Worm (Caenorhabditis elegans) whole organism, L2 larva: ENCODE results near the gene cnc-5.

ENCODE experiments used
- C34F6.9 ChIP-seq: fragments of 150-350 bp; optimal IDR thresholded peaks from 2 replicates; lab custom pipeline; 2014; ENCODE audit warnings: missing biosample characterization, missing genetic modification characterization
- F13H6.1 ChIP-seq: sonication (generic microtip); optimal IDR thresholded peaks from 2 replicates; lab custom pipeline; 2016; ENCODE audit warnings: missing genetic modification characterization, missing compliant biosample characterization
- Y55F3AM.14 ChIP-seq: fragments of 200-800 bp; sonication (Bioruptor generic); optimal IDR thresholded peaks from 2 replicates; lab custom pipeline; 2018; ENCODE audit warnings: mild to moderate bottlenecking, missing genetic modification characterization, missing compliant biosample characterization
- ZK546.5 ChIP-seq: sonication (generic microtip); optimal IDR thresholded peaks from 2 replicates; lab custom pipeline; 2017; ENCODE audit warnings: missing biosample characterization, missing genetic modification characterization
- alr-1 ChIP-seq: fragments of 150-350 bp; optimal IDR thresholded peaks from 2 replicates; lab custom pipeline; 2014; ENCODE audit warnings: missing biosample characterization, missing genetic modification characterization
- ama-1 ChIP-seq: fragments of 150-350 bp; optimal IDR thresholded peaks from 2 replicates; lab custom pipeline; 2018; ENCODE audit warnings: inconsistent platforms
- egl-27 ChIP-seq: sonication (generic microtip); optimal IDR thresholded peaks from 3 replicates; lab custom pipeline; 2017; ENCODE audit warnings: missing biosample characterization, missing genetic modification reagents, missing genetic modification characterization
- elt-1 ChIP-seq: fragments of 150-350 bp; optimal IDR thresholded peaks from 2 replicates; lab custom pipeline; 2014; ENCODE audit warnings: missing biosample characterization, missing genetic modification characterization
- elt-3 ChIP-seq: sonication (generic microtip); optimal IDR thresholded peaks from 2 replicates; lab custom pipeline; 2017; ENCODE audit warnings: missing biosample characterization, missing genetic modification characterization
- fos-1 ChIP-seq: fragments of 150-350 bp; optimal IDR thresholded peaks from 2 replicates; lab custom pipeline; 2014; ENCODE audit warnings: missing biosample characterization, missing genetic modification characterization
- lin-11 ChIP-seq: fragments of 150-350 bp; sonication (generic microtip); optimal IDR thresholded peaks from 2 replicates; lab custom pipeline; 2014; ENCODE audit warnings: missing biosample characterization, missing genetic modification characterization, inconsistent platforms, mixed read lengths
- lin-39 ChIP-seq: fragments of 150-350 bp; optimal IDR thresholded peaks from 2 replicates; lab custom pipeline; 2014; ENCODE audit warnings: missing biosample characterization, missing genetic modification reagents, missing genetic modification characterization
- lsy-2 ChIP-seq, 2 experiments: fragments of 150-350 bp in 1 of 2; sonication (generic microtip) in 1 of 2; optimal IDR thresholded peaks; 2 replicates each; lab custom pipeline; 2014 to 2017; ENCODE audit warnings: missing biosample characterization in 2 of 2, missing genetic modification characterization in 2 of 2
- mab-5 ChIP-seq: fragments of 150-350 bp; optimal IDR thresholded peaks from 2 replicates; lab custom pipeline; 2014; ENCODE audit warnings: missing biosample characterization, missing genetic modification characterization
- mbf-1 ChIP-seq: sonication (generic microtip); optimal IDR thresholded peaks from 2 replicates; lab custom pipeline; 2017; ENCODE audit warnings: missing biosample characterization, missing genetic modification characterization
- nhr-10 ChIP-seq: sonication (generic microtip); optimal IDR thresholded peaks from 2 replicates; lab custom pipeline; 2017; ENCODE audit warnings: missing biosample characterization, missing genetic modification characterization
- nhr-11 ChIP-seq: fragments of 150-350 bp; optimal IDR thresholded peaks from 2 replicates; lab custom pipeline; 2014; ENCODE audit warnings: missing biosample characterization, missing genetic modification characterization
- nhr-12 ChIP-seq: fragments of 150-350 bp; optimal IDR thresholded peaks from 2 replicates; lab custom pipeline; 2014; ENCODE audit warnings: missing biosample characterization, missing genetic modification characterization
- nhr-23 ChIP-seq: fragments of 150-350 bp; optimal IDR thresholded peaks from 2 replicates; lab custom pipeline; 2014; ENCODE audit warnings: missing biosample characterization, missing genetic modification reagents, missing genetic modification characterization
- nhr-237 ChIP-seq: fragments of 150-350 bp; optimal IDR thresholded peaks from 2 replicates; lab custom pipeline; 2014; ENCODE audit warnings: missing biosample characterization, missing genetic modification characterization
- nhr-25 ChIP-seq: fragments of 150-350 bp; sonication (generic microtip); optimal IDR thresholded peaks from 3 replicates; lab custom pipeline; 2014; ENCODE audit warnings: missing biosample characterization, missing genetic modification characterization
- nhr-6 ChIP-seq: fragments of 150-350 bp; optimal IDR thresholded peaks from 2 replicates; lab custom pipeline; 2014; ENCODE audit warnings: missing biosample characterization, missing genetic modification characterization
- nhr-77 ChIP-seq: fragments of 150-350 bp; optimal IDR thresholded peaks from 2 replicates; lab custom pipeline; 2014; ENCODE audit warnings: missing biosample characterization, missing genetic modification characterization
- peb-1 ChIP-seq: fragments of 150-350 bp; optimal IDR thresholded peaks from 2 replicates; lab custom pipeline; 2014; ENCODE audit warnings: missing biosample characterization, missing genetic modification characterization
- sem-4 ChIP-seq: fragments of 150-350 bp; optimal IDR thresholded peaks from 2 replicates; lab custom pipeline; 2014; ENCODE audit warnings: missing biosample characterization, missing genetic modification reagents, missing genetic modification characterization
- skn-1 ChIP-seq: sonication (generic microtip); optimal IDR thresholded peaks from 2 replicates; lab custom pipeline; 2017; ENCODE audit warnings: missing biosample characterization, missing genetic modification characterization
- sma-3 ChIP-seq: sonication (generic microtip); optimal IDR thresholded peaks from 2 replicates; lab custom pipeline; 2016; ENCODE audit warnings: missing genetic modification reagents, missing genetic modification characterization, missing compliant biosample characterization
- sma-9 ChIP-seq, 2 experiments: fragments of 150-350 bp in 1 of 2; sonication (generic microtip) in 1 of 2; optimal IDR thresholded peaks; 2 replicates each; lab custom pipeline; 2014 to 2016; ENCODE audit warnings: missing genetic modification characterization in 2 of 2, mild to moderate bottlenecking in 1 of 2, missing biosample characterization in 1 of 2, missing compliant biosample characterization in 1 of 2, missing genetic modification reagents in 1 of 2, moderate library complexity in 1 of 2
- snpc-4 ChIP-seq: fragments of 150-350 bp; optimal IDR thresholded peaks from 2 replicates; lab custom pipeline; 2014; ENCODE audit warnings: missing biosample characterization, missing genetic modification characterization
- unc-55 ChIP-seq: fragments of 150-350 bp; sonication (generic microtip); optimal IDR thresholded peaks from 3 replicates; lab custom pipeline; 2014; ENCODE audit warnings: missing biosample characterization, missing genetic modification reagents, missing genetic modification characterization
- zag-1 ChIP-seq: fragments of 150-350 bp; optimal IDR thresholded peaks from 2 replicates; lab custom pipeline; 2014; ENCODE audit warnings: missing biosample characterization, missing genetic modification characterization
- ztf-1 ChIP-seq: fragments of 200-800 bp; sonication (Bioruptor generic); conservative IDR thresholded peaks from 2 replicates; pipeline ENCODE4 v1.3.6; 2022; ENCODE audit warnings: missing genetic modification characterization, missing compliant biosample characterization
- ztf-11 ChIP-seq: sonication (generic microtip); optimal IDR thresholded peaks from 2 replicates; lab custom pipeline; 2017; ENCODE audit warnings: missing biosample characterization, missing genetic modification characterization

The cnc-5 gene

ce11 chrV:1445081-1445480 is at the start of gene cnc-5:
TSS of gene cnc-5 (plus strand) at chrV:1445381.
- TF ChIP-seq nhr-23 (tag; lab: Kevin White, UChicago) = no peak
- TF ChIP-seq sem-4 (tag; lab: Kevin White, UChicago) = no peak
- no peak for TF ChIP-seq sma-9 (GFP tag; optimal IDR thresholded peaks at IDR 0.05; lab: Kevin White, UChicago)
- TF ChIP-seq sma-9 (tag; optimal IDR thresholded peaks at IDR 0.05; lab: Kevin White, UChicago) = no peak
- no peak for TF ChIP-seq zag-1 (tag; lab: Kevin White, UChicago)
- no peak for TF ChIP-seq ZK546.5
- no peak for TF ChIP-seq unc-55 (GFP tag; lab: Kevin White, UChicago)
- TF ChIP-seq, all 48 proteins: peak for 0

DNA sequence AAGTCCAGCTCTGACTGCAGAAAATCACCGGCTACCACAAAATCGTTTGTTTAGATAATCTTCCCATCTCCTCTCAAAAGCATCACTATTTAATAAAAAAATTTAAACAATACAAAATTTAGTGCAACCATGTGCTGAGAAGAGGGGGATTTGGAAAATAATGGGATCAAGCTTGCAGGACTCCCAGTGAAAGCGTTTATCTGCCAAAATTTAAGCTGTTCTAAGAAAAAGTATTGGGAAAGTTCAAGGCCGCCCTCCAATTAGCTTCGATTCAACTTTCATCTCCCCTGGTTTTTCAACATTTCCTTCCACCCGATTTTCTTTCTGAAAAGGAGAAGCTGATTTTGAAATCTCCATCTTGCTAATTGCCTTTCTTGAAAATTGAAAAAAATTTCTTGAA is 37.1 kb upstream of the cnc-5 start:
- TF ChIP-seq ZK546.5 = no peak
- no peak for TF ChIP-seq mbf-1 (tag; lab: Kevin White, UChicago)
- no peak for TF ChIP-seq nhr-6 (tag; lab: Kevin White, UChicago)
- no peak for TF ChIP-seq skn-1 (tag; lab: Kevin White, UChicago)
- TF ChIP-seq snpc-4 (tag; lab: Kevin White, UChicago) = no peak
- no peak for TF ChIP-seq nhr-25 (tag; lab: Kevin White, UChicago)
- no peak for TF ChIP-seq ztf-1 (GFP tag; lab: Robert Waterston, UW)

- no peak for TF ChIP-seq C34F6.9
- no peak for TF ChIP-seq peb-1 (tag; lab: Kevin White, UChicago)
- TF ChIP-seq nhr-11 (tag; lab: Kevin White, UChicago) = no peak
- TF ChIP-seq nhr-25 (tag; lab: Kevin White, UChicago) = no peak
- no peak for TF ChIP-seq egl-27 (tag; lab: Kevin White, UChicago)
- TF ChIP-seq sem-4 (tag; lab: Kevin White, UChicago) = no peak
- TF ChIP-seq nhr-12 = no peak
- no peak for TF ChIP-seq nhr-6 (tag; lab: Kevin White, UChicago)
- no peak for TF ChIP-seq mab-5
- TF ChIP-seq zag-1 (tag; lab: Kevin White, UChicago) = no peak
- no peak for TF ChIP-seq ama-1 (lab: Kevin White, UChicago)
- no peak for TF ChIP-seq alr-1
- no peak for TF ChIP-seq nhr-10
- TF ChIP-seq ZK546.5 = no peak
These were observed 34.5 kb upstream of the cnc-5 start for ce11 chrV:1410727-1411126.

- no peak for TF ChIP-seq nhr-77 (tag; lab: Kevin White, UChicago)
- no peak for TF ChIP-seq ztf-1 (GFP tag; lab: Robert Waterston, UW)
- no peak for TF ChIP-seq elt-3
These were observed 33.7 kb upstream of the cnc-5 start, which contains the start of gene snt-5 for ce11 chrV:1411459-1411858. TSS of gene snt-5 (minus strand) at chrV:1411559.

- TF ChIP-seq mab-5 (no peak), fos-1 (tag; lab: Kevin White, UChicago) (peak; percentile 42), nhr-23 (tag; lab: Kevin White, UChicago) (no peak)
These were observed 30.4 kb upstream of the cnc-5 start for ce11 chrV:1414615-1415433.

- TF ChIP-seq lin-39 (tag; lab: Kevin White, UChicago) (no peak), nhr-237 (no peak), lin-11 (tag; lab: Kevin White, UChicago) (no peak), lsy-2 (tag; optimal IDR thresholded peaks at IDR 0.05; lab: Kevin White, UChicago) (no peak), mbf-1 (tag; lab: Kevin White, UChicago) (no peak)
- TF ChIP-seq, all 48 proteins: peak for 0
These were observed 29.0 kb upstream of the cnc-5 start for ce11 chrV:1416154-1416553.

ce11 chrV:1422269-1422668 is 22.9 kb upstream of the cnc-5 start:
- TF ChIP-seq elt-1 (tag; lab: Kevin White, UChicago) (no peak), sma-3 (no peak), nhr-10 (no peak), mab-5 (no peak), elt-3 (no peak), nhr-6 (tag; lab: Kevin White, UChicago) (no peak), ztf-11 (no peak), snpc-4 (tag; lab: Kevin White, UChicago) (no peak), nhr-23 (tag; lab: Kevin White, UChicago) (no peak), egl-27 (tag; lab: Kevin White, UChicago) (no peak), Y55F3AM.14 (GFP tag; lab: Kevin White, UChicago) (no peak), F13H6.1 (tag; lab: Kevin White, UChicago) (no peak)
- TF ChIP-seq, all 48 proteins: peak for 0
